Worm (Caenorhabditis elegans) whole organism, midembryonic: ENCODE measurements around the gene acox-1.5.

Source experiments
- T22C8.4 ChIP-seq: fragments of 200-800 bp; sonication (Bioruptor generic); IDR thresholded peaks from 2 replicates; pipeline ENCODE4 v1.3.6; 2022; ENCODE audit warnings: missing genetic modification characterization, missing compliant biosample characterization
- cog-1 ChIP-seq: sonication (generic microtip); optimal IDR thresholded peaks from 2 replicates; lab custom pipeline; 2016; ENCODE audit warnings: missing genetic modification characterization, missing compliant biosample characterization
- flt-1 ChIP-seq: fragments of 200-800 bp; sonication (Bioruptor generic); IDR thresholded peaks from 2 replicates; pipeline ENCODE4 v1.3.6; 2022; ENCODE audit warnings: missing genetic modification characterization, missing compliant biosample characterization
- klf-2 ChIP-seq: fragments of 200-800 bp; sonication (Bioruptor generic); conservative IDR thresholded peaks from 2 replicates; pipeline ENCODE4 v1.3.6; 2022; ENCODE audit warnings: missing genetic modification reagents, missing genetic modification characterization, missing compliant biosample characterization
- med-1 ChIP-seq: sonication (generic microtip); optimal IDR thresholded peaks from 2 replicates; lab custom pipeline; 2017; ENCODE audit warnings: missing genetic modification characterization, mild to moderate bottlenecking, missing compliant biosample characterization, antibody characterized with exemption, missing genetic modification reagents; ENCODE audit not compliant: insufficient read depth
- ref-1 ChIP-seq: fragments of 200-800 bp; sonication (Bioruptor generic); conservative IDR thresholded peaks from 2 replicates; pipeline ENCODE4 v1.3.6; 2022; ENCODE audit warnings: missing genetic modification reagents, missing genetic modification characterization, missing compliant biosample characterization
- tab-1 ChIP-seq: fragments of 200-800 bp; sonication (Bioruptor generic); IDR thresholded peaks from 2 replicates; pipeline ENCODE4 v1.3.6; 2022; ENCODE audit warnings: missing genetic modification characterization, missing compliant biosample characterization
- ztf-23 ChIP-seq: fragments of 200-800 bp; sonication (Bioruptor generic); IDR thresholded peaks from 2 replicates; pipeline ENCODE4 v1.3.6; 2022; ENCODE audit warnings: missing genetic modification reagents, missing genetic modification characterization, missing compliant biosample characterization
- ztf-29 ChIP-seq: fragments of 200-800 bp; sonication (Bioruptor generic); IDR thresholded peaks from 2 replicates; pipeline ENCODE4 v1.3.6; 2022; ENCODE audit warnings: missing genetic modification reagents, missing genetic modification characterization, missing compliant biosample characterization

DNA sequence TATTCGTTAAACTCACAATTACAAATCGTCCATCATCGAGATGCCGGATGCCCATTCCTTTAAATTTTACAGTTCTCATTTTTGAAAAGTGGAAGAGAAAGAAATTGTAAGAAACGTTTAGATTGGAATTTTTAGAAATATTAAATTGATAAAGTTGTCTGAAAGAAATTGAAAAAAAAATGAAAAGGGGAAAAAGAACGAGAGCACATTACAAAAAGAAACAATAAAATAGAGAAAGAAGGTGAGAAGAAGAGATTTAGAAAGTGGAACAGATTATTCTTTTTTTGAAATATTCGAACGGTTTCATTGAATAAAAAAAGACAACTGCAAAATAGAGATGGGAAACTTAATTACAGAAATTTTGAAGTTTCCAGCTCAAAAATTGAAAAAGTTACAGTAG is 30.8 kb downstream of the acox-1.5 start, which contains the start of gene C48B4.8:
- TF ChIP-seq flt-1 (no peak), klf-2 (GFP tag; lab: Robert Waterston, UW) (no peak), cog-1 (tag; lab: Kevin White, UChicago) (no peak), tab-1 (no peak), T22C8.4 (GFP tag; lab: Robert Waterston, UW) (no peak), med-1 (GFP tag; lab: Kevin White, UChicago) (no peak), ztf-23 (GFP tag; lab: Robert Waterston, UW) (no peak), ztf-29 (GFP tag; lab: Robert Waterston, UW) (no peak), ref-1 (GFP tag; lab: Robert Waterston, UW) (no peak)
